Fruit fly (Drosophila melanogaster): ENCODE results near the gene p.

p gene

DNA sequence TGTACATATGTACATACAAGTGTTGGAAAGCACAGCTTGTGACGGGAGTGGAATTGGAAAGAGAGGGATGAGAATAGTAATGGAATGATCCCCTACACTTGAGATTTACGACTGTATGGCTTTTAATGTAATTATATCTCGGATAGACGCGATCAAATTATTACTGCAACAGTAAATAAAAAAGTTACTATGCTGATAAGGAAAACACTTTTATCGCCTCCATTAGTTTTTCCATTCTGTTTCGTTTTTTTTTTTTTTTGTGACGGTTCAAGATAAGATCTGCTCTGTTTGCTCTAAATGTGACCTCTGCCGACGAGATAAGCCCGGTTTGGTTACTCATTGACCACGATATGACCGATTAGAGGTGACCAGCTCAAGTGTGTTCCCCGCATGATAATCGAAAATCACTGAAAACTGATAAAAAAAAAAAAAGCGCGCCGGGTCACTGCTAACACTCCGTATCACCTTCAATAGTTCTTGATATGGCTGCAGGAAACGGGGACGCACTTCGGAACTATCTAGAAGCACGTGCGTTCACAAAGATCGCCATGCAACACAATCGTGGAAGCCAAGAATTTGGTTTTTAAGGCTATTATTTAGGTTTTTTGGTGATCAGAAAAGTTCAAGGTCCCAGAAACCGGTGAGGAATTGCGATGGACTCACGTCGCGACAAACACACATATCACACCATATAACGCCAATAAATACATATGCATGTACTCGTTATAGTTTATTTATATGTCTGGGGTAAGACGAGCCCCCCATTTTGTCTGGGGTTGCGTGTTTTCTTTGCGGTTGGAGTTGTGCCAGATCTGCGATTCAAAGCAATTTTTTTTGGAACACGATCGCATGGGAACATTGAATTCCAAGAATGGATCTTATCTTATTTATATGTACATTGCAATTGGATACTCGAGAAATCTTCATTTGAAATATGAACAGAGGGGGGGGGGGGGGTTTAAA is at the start of gene p (continued):
- TF ChIP-seq CG18619 (GFP tag; optimal IDR thresholded peaks at IDR 0.05) = no peak
- TF ChIP-seq chm (GFP tag; IDR thresholded peaks at IDR 0.05) = 0 out of 2 replicates have a peak, but pooled peaks have one; percentile 32
- TF ChIP-seq Ptx1 (GFP tag; IDR thresholded peaks at IDR 0.05) = 0 out of 2 replicates have a peak, but pooled peaks have one; percentile 43
- no peak for TF ChIP-seq lov (optimal IDR thresholded peaks at IDR 0.05)
- TF ChIP-seq lov (GFP tag; IDR thresholded peaks at IDR 0.05) = no peak
- no peak for TF ChIP-seq CG16779 (GFP tag; IDR thresholded peaks at IDR 0.05)
- TF ChIP-seq CG15696 (tag; optimal IDR thresholded peaks at IDR 0.05) = peak; percentile 40
- peak; percentile 37 for TF ChIP-seq CG9727 (GFP tag; optimal IDR thresholded peaks at IDR 0.05)
- TF ChIP-seq org-1 (GFP tag; optimal IDR thresholded peaks at IDR 0.05) = peak; percentile 9
- no peak for TF ChIP-seq CG1792 (GFP tag; optimal IDR thresholded peaks at IDR 0.05)
- peak; percentile 7 for TF ChIP-seq CG3407 (GFP tag; optimal IDR thresholded peaks at IDR 0.05)
- TF ChIP-seq CG8478 (optimal IDR thresholded peaks at IDR 0.05) = no peak
- TF ChIP-seq CG10274 (GFP tag; optimal IDR thresholded peaks at IDR 0.05) = peak; percentile 99
- peak; percentile 26 for TF ChIP-seq CG17829 (tag; optimal IDR thresholded peaks at IDR 0.05)
- no peak for TF ChIP-seq Tbp (GFP tag; optimal IDR thresholded peaks at IDR 0.05)
- TF ChIP-seq phol (tag; optimal IDR thresholded peaks at IDR 0.05) = peak; percentile 38
- no peak for TF ChIP-seq zen2 (GFP tag; IDR thresholded peaks at IDR 0.05; ENCODE audit: partially characterized antibody)
- TF ChIP-seq gsb-n (tag; optimal IDR thresholded peaks at IDR 0.05) = no peak
- no peak for TF ChIP-seq CG7928 (GFP tag; optimal IDR thresholded peaks at IDR 0.05)
- no peak for TF ChIP-seq zf30C (GFP tag; optimal IDR thresholded peaks at IDR 0.05)
- no peak for TF ChIP-seq ewg (GFP tag; optimal IDR thresholded peaks at IDR 0.05)
- peak; percentile 56 for TF ChIP-seq PHDP (tag; optimal IDR thresholded peaks at IDR 0.05)
- no peak for TF ChIP-seq Mes4 (GFP tag; optimal IDR thresholded peaks at IDR 0.05)
- TF ChIP-seq Meics (GFP tag; optimal IDR thresholded peaks at IDR 0.05) = peak; percentile 60
- TF ChIP-seq GATAe (GFP tag; conservative IDR thresholded peaks at IDR 0.05) = peak; percentile 72; the same call in 1 of the 2 replicates
- peak; percentile 43 for TF ChIP-seq CG12659 (GFP tag; optimal IDR thresholded peaks at IDR 0.05)
- no peak for TF ChIP-seq ap (GFP tag; IDR thresholded peaks at IDR 0.05)
- TF ChIP-seq dati (GFP tag; IDR thresholded peaks at IDR 0.05) = no peak
- TF ChIP-seq unc-4 (GFP tag; IDR thresholded peaks at IDR 0.05; ENCODE audit: partially characterized antibody) = no peak
- TF ChIP-seq dmrt99B (tag; optimal IDR thresholded peaks at IDR 0.05) = peak; percentile 37
- TF ChIP-seq Hr3 (GFP tag; optimal IDR thresholded peaks at IDR 0.05) = peak; percentile 25
- peak; percentile 16 for TF ChIP-seq YL-1 (GFP tag; optimal IDR thresholded peaks at IDR 0.05)
- TF ChIP-seq sug (tag; optimal IDR thresholded peaks at IDR 0.05) = peak; percentile 4
- no peak for TF ChIP-seq CG4617 (GFP tag; optimal IDR thresholded peaks at IDR 0.05; ENCODE audit: borderline replicate concordance)
- 0 out of 3 replicates have a peak, but pooled peaks have one; percentile 25 for TF ChIP-seq Dbx (GFP tag; IDR thresholded peaks at IDR 0.05)
- TF ChIP-seq Ets97D (GFP tag; optimal IDR thresholded peaks at IDR 0.05) = no peak
- TF ChIP-seq slou (GFP tag; optimal IDR thresholded peaks at IDR 0.05) = no peak
- TF ChIP-seq Dad (GFP tag; optimal IDR thresholded peaks at IDR 0.05) = peak; percentile 37
- no peak for TF ChIP-seq CG7963 (GFP tag; IDR thresholded peaks at IDR 0.05; ENCODE audit: partially characterized antibody)
- no peak for TF ChIP-seq lbe (GFP tag; optimal IDR thresholded peaks at IDR 0.05)
- TF ChIP-seq CG16863 (GFP tag; optimal IDR thresholded peaks at IDR 0.05) = no peak
- peak; percentile 37 for TF ChIP-seq Drgx (GFP tag; IDR thresholded peaks at IDR 0.05)
- no peak for TF ChIP-seq H2.0 (GFP tag; IDR thresholded peaks at IDR 0.05)
- no peak for TF ChIP-seq sr (GFP tag; IDR thresholded peaks at IDR 0.05)
- no peak for TF ChIP-seq sna (GFP tag; IDR thresholded peaks at IDR 0.05; ENCODE audit: partially characterized antibody)
- TF ChIP-seq CG4404 (GFP tag; IDR thresholded peaks at IDR 0.05) = no peak
- no peak for TF ChIP-seq gt (GFP tag; IDR thresholded peaks at IDR 0.05)
- TF ChIP-seq CG13424 (tag; optimal IDR thresholded peaks at IDR 0.05) = peak; percentile 31
- no peak for TF ChIP-seq Nf-YB (GFP tag; optimal IDR thresholded peaks at IDR 0.05)
- no peak for TF ChIP-seq yki (optimal IDR thresholded peaks at IDR 0.05)

Measured in whole organism, embryonic.